Worm (Caenorhabditis elegans) whole organism, L3 larva: ENCODE measurements around the gene R02F11.9.

Source experiments
- ZK546.5 ChIP-seq: sonication (generic microtip); optimal IDR thresholded peaks from 2 replicates; lab custom pipeline; 2017; ENCODE audit warnings: missing biosample characterization, missing genetic modification characterization
- ama-1 ChIP-seq: fragments of 150-350 bp; optimal IDR thresholded peaks from 2 replicates; lab custom pipeline; 2018
- ceh-28 ChIP-seq: fragments of 150-350 bp; optimal IDR thresholded peaks from 2 replicates; lab custom pipeline; 2014; ENCODE audit warnings: missing biosample characterization, missing genetic modification reagents, missing genetic modification characterization
- ceh-82 ChIP-seq: fragments of 150-350 bp; optimal IDR thresholded peaks from 2 replicates; lab custom pipeline; 2014; ENCODE audit warnings: missing biosample characterization, missing genetic modification characterization
- egl-5 ChIP-seq: fragments of 150-350 bp; optimal IDR thresholded peaks from 2 replicates; lab custom pipeline; 2017; ENCODE audit warnings: missing biosample characterization, missing genetic modification reagents, missing genetic modification characterization, inconsistent platforms
- fkh-10 ChIP-seq: sonication (generic microtip); optimal IDR thresholded peaks from 2 replicates; lab custom pipeline; 2017; ENCODE audit warnings: missing biosample characterization, missing genetic modification reagents, missing genetic modification characterization
- fkh-2 ChIP-seq: fragments of 150-350 bp; optimal IDR thresholded peaks from 2 replicates; lab custom pipeline; 2014; ENCODE audit warnings: missing biosample characterization, missing genetic modification reagents, missing genetic modification characterization
- jun-1 ChIP-seq: fragments of 150-350 bp; optimal IDR thresholded peaks from 2 replicates; lab custom pipeline; 2014; ENCODE audit warnings: missing biosample characterization, missing genetic modification reagents, missing genetic modification characterization
- nhr-237 ChIP-seq: fragments of 150-350 bp; optimal IDR thresholded peaks from 2 replicates; lab custom pipeline; 2014; ENCODE audit warnings: missing biosample characterization, missing genetic modification characterization
- nhr-25 ChIP-seq: sonication (generic microtip); optimal IDR thresholded peaks from 2 replicates; lab custom pipeline; 2017; ENCODE audit warnings: missing biosample characterization, missing genetic modification characterization
- unc-39 ChIP-seq: sonication (generic microtip); optimal IDR thresholded peaks from 4 replicates; lab custom pipeline; 2017; ENCODE audit warnings: missing biosample characterization, missing genetic modification characterization
- zag-1 ChIP-seq: fragments of 150-350 bp; optimal IDR thresholded peaks from 2 replicates; lab custom pipeline; 2014; ENCODE audit warnings: missing biosample characterization, missing genetic modification characterization

DNA sequence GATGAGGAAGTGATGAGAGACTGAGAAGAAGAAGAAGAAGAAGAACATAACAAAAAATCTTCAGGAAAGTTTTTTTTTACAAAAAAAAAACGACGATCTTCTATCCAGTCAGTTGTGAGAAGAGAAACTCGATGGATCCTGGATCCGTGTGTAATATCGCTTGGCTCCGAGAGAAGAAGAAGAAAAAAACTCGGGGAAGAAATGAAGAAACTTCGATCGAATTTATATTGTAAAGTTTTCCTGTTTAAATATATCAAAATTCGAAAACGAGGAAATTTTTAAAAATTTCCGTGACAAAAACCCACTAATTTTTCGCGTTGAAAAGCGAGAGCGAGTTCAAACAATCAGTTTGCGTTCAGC lies 36.0 kb downstream of the R02F11.9 start, which contains the start of gene adss-1:
- TF ChIP-seq fkh-2 = no peak
- TF ChIP-seq fkh-10 (GFP tag; lab: Kevin White, UChicago) = no peak
- no peak for TF ChIP-seq ZK546.5 (tag; lab: Kevin White, UChicago)
- TF ChIP-seq nhr-25 (tag; lab: Kevin White, UChicago) = no peak
- no peak for TF ChIP-seq ceh-82
- TF ChIP-seq ama-1 (lab: Kevin White, UChicago) = no peak
- no peak for TF ChIP-seq zag-1
- no peak for TF ChIP-seq jun-1 (tag; lab: Kevin White, UChicago)
- no peak for TF ChIP-seq unc-39
- no peak for TF ChIP-seq nhr-237 (tag; lab: Kevin White, UChicago)
- no peak for TF ChIP-seq ceh-28 (tag; lab: Kevin White, UChicago)
- TF ChIP-seq egl-5 (tag; lab: Kevin White, UChicago) = no peak
